Worm (Caenorhabditis elegans) whole organism, L1 larva: ENCODE results near the gene ZC374.2.

Experiments
- alr-1 ChIP-seq: fragments of 200-800 bp; sonication (Bioruptor generic); optimal IDR thresholded peaks from 2 replicates; lab custom pipeline; 2018; ENCODE audit warnings: borderline replicate concordance, mild to moderate bottlenecking, missing genetic modification characterization, missing compliant biosample characterization
- aly-2 ChIP-seq: fragments of 150-350 bp; optimal IDR thresholded peaks from 2 replicates; lab custom pipeline; 2014; ENCODE audit warnings: missing biosample characterization, missing genetic modification characterization
- ceh-82 ChIP-seq, 3 experiments: fragments of 150-350 bp in 1 of 3; sonication (generic microtip) in 2 of 3; optimal IDR thresholded peaks; 2 replicates each; lab custom pipeline; 2014 to 2017; ENCODE audit warnings: missing biosample characterization in 3 of 3, missing genetic modification characterization in 3 of 3
- jun-1 ChIP-seq: fragments of 150-350 bp; optimal IDR thresholded peaks from 2 replicates; lab custom pipeline; 2014; ENCODE audit warnings: missing biosample characterization, missing genetic modification reagents, missing genetic modification characterization
- lin-13 ChIP-seq: fragments of 150-350 bp; optimal IDR thresholded peaks from 2 replicates; lab custom pipeline; 2014; ENCODE audit warnings: missing biosample characterization, missing genetic modification reagents, missing genetic modification characterization
- lin-39 ChIP-seq: fragments of 150-350 bp; optimal IDR thresholded peaks from 2 replicates; lab custom pipeline; 2014; ENCODE audit warnings: missing biosample characterization, missing genetic modification reagents, missing genetic modification characterization
- mep-1 ChIP-seq: fragments of 150-350 bp; optimal IDR thresholded peaks from 2 replicates; lab custom pipeline; 2014; ENCODE audit warnings: missing biosample characterization, missing genetic modification characterization
- nhr-12 ChIP-seq: sonication (generic microtip); optimal IDR thresholded peaks from 2 replicates; lab custom pipeline; 2017; ENCODE audit warnings: missing biosample characterization, missing genetic modification characterization
- nhr-76 ChIP-seq: sonication (generic microtip); optimal IDR thresholded peaks from 2 replicates; lab custom pipeline; 2017; ENCODE audit warnings: missing biosample characterization, missing genetic modification characterization
- sox-4 ChIP-seq: sonication (generic microtip); optimal IDR thresholded peaks from 2 replicates; lab custom pipeline; 2016; ENCODE audit warnings: missing genetic modification characterization, missing compliant biosample characterization
- unc-62 ChIP-seq: fragments of 150-350 bp; optimal IDR thresholded peaks from 2 replicates; lab custom pipeline; 2014; ENCODE audit warnings: missing biosample characterization, missing genetic modification reagents, missing genetic modification characterization
- zag-1 ChIP-seq: fragments of 150-350 bp; optimal IDR thresholded peaks from 2 replicates; lab custom pipeline; 2014; ENCODE audit warnings: missing biosample characterization, missing genetic modification characterization

ce11 chrX:10008664-10009063 is 38.6 kb downstream of the ZC374.2 start, which contains the start of gene F19C6.3:
- TF ChIP-seq sox-4 (tag; lab: Kevin White, UChicago) (no peak), unc-62 (no peak), lin-39 (no peak), alr-1 (no peak), nhr-12 (tag; lab: Kevin White, UChicago) (no peak), lin-13 (GFP tag; lab: Kevin White, UChicago) (no peak), nhr-76 (tag; lab: Kevin White, UChicago) (no peak), mep-1 (tag; lab: Kevin White, UChicago) (no peak), zag-1 (tag; lab: Kevin White, UChicago) (no peak), ceh-82 (tag; optimal IDR thresholded peaks at IDR 0.05; lab: Kevin White, UChicago) (no peak), aly-2 (tag; lab: Kevin White, UChicago) (no peak), jun-1 (tag; lab: Kevin White, UChicago) (no peak)
